Worm (Caenorhabditis elegans) whole organism, mixed stage, embryonic: Measurements from ENCODE around the gene F02C12.3.
A peak's percentile ranks its signal among the peaks of the same experiment; 100 is the strongest.

Source experiments
- M03D4.4 ChIP-seq: sonication (generic microtip); optimal IDR thresholded peaks from 2 replicates; lab custom pipeline; 2017; ENCODE audit warnings: mild to moderate bottlenecking, missing genetic modification characterization, missing compliant biosample characterization
- bed-3 ChIP-seq: fragments of 200-800 bp; sonication (Bioruptor generic); optimal IDR thresholded peaks from 3 replicates; lab custom pipeline; 2018; ENCODE audit warnings: mild to moderate bottlenecking, missing genetic modification characterization, moderate library complexity, missing compliant biosample characterization
- blmp-1 ChIP-seq: fragments of 150-350 bp; optimal IDR thresholded peaks from 2 replicates; lab custom pipeline; 2014; ENCODE audit warnings: missing biosample characterization, missing genetic modification characterization
- ceh-39 ChIP-seq: fragments of 150-350 bp; optimal IDR thresholded peaks from 2 replicates; lab custom pipeline; 2014; ENCODE audit warnings: missing biosample characterization, missing genetic modification characterization
- ceh-83 ChIP-seq: fragments of 200-800 bp; sonication (Bioruptor generic); optimal IDR thresholded peaks from 2 replicates; lab custom pipeline; 2018; ENCODE audit warnings: mild to moderate bottlenecking, missing genetic modification characterization, missing compliant biosample characterization
- cnd-1 ChIP-seq: fragments of 200-800 bp; sonication (Bioruptor generic); optimal IDR thresholded peaks from 2 replicates; lab custom pipeline; 2018; ENCODE audit warnings: mild to moderate bottlenecking, missing genetic modification characterization, missing compliant biosample characterization
- drap-1 ChIP-seq: fragments of 200-800 bp; sonication (Bioruptor generic); optimal IDR thresholded peaks from 3 replicates; lab custom pipeline; 2018; ENCODE audit warnings: mild to moderate bottlenecking, missing genetic modification characterization, missing compliant biosample characterization
- elt-1 ChIP-seq: sonication (generic microtip); optimal IDR thresholded peaks from 2 replicates; lab custom pipeline; 2017; ENCODE audit warnings: missing genetic modification characterization, mild to moderate bottlenecking, missing compliant biosample characterization, antibody characterized with exemption, moderate library complexity, borderline replicate concordance; ENCODE audit not compliant: insufficient read depth
- flh-1 ChIP-seq: fragments of 200-800 bp; sonication (Bioruptor generic); optimal IDR thresholded peaks from 2 replicates; lab custom pipeline; 2018; ENCODE audit warnings: mild to moderate bottlenecking, missing genetic modification characterization, moderate library complexity, missing compliant biosample characterization
- ham-2 ChIP-seq: fragments of 200-800 bp; sonication (Bioruptor generic); optimal IDR thresholded peaks from 2 replicates; lab custom pipeline; 2018; ENCODE audit warnings: mild to moderate bottlenecking, missing genetic modification characterization, missing compliant biosample characterization
- hlh-1 ChIP-seq: fragments of 150-350 bp; optimal IDR thresholded peaks from 2 replicates; lab custom pipeline; 2014; ENCODE audit warnings: missing biosample characterization, missing genetic modification reagents, missing genetic modification characterization
- lin-13 ChIP-seq: fragments of 150-350 bp; optimal IDR thresholded peaks from 2 replicates; lab custom pipeline; 2014; ENCODE audit warnings: missing biosample characterization, missing genetic modification characterization
- mab-5 ChIP-seq: fragments of 150-350 bp; optimal IDR thresholded peaks from 2 replicates; lab custom pipeline; 2014; ENCODE audit warnings: missing biosample characterization, missing genetic modification characterization
- mep-1 ChIP-seq: fragments of 150-350 bp; optimal IDR thresholded peaks from 2 replicates; lab custom pipeline; 2017; ENCODE audit warnings: missing biosample characterization, missing genetic modification reagents, missing genetic modification characterization, inconsistent platforms
- mls-2 ChIP-seq: sonication (generic microtip); optimal IDR thresholded peaks from 2 replicates; lab custom pipeline; 2016; ENCODE audit warnings: mild to moderate bottlenecking, missing genetic modification characterization, moderate library complexity, missing compliant biosample characterization
- nhr-12 ChIP-seq: fragments of 150-350 bp; optimal IDR thresholded peaks from 2 replicates; lab custom pipeline; 2014; ENCODE audit warnings: missing biosample characterization, missing genetic modification characterization
- nhr-2 ChIP-seq: fragments of 150-350 bp; optimal IDR thresholded peaks from 2 replicates; lab custom pipeline; 2014; ENCODE audit warnings: missing biosample characterization, missing genetic modification characterization
- nhr-237 ChIP-seq: fragments of 150-350 bp; optimal IDR thresholded peaks from 2 replicates; lab custom pipeline; 2014; ENCODE audit warnings: missing biosample characterization, missing genetic modification characterization
- nhr-28 ChIP-seq: fragments of 150-350 bp; optimal IDR thresholded peaks from 2 replicates; lab custom pipeline; 2014; ENCODE audit warnings: missing biosample characterization, missing genetic modification characterization
- nhr-76 ChIP-seq: sonication (generic microtip); optimal IDR thresholded peaks from 2 replicates; lab custom pipeline; 2017; ENCODE audit warnings: missing biosample characterization, missing genetic modification characterization
- pha-4 ChIP-seq: fragments of 150-350 bp; optimal IDR thresholded peaks from 2 replicates; lab custom pipeline; 2018; ENCODE audit warnings: missing biosample characterization, missing genetic modification reagents, missing genetic modification characterization
- sem-2 ChIP-seq: fragments of 200-800 bp; sonication (Bioruptor generic); optimal IDR thresholded peaks from 2 replicates; lab custom pipeline; 2018; ENCODE audit warnings: mild to moderate bottlenecking, missing genetic modification characterization, missing compliant biosample characterization
- snpc-4 ChIP-seq: fragments of 150-350 bp; optimal IDR thresholded peaks from 2 replicates; lab custom pipeline; 2014; ENCODE audit warnings: missing biosample characterization, missing genetic modification characterization
- sptf-1 ChIP-seq: sonication (generic microtip); optimal IDR thresholded peaks from 2 replicates; lab custom pipeline; 2017; ENCODE audit warnings: mild to moderate bottlenecking, missing genetic modification characterization, moderate library complexity, missing compliant biosample characterization
- tbx-8 ChIP-seq: fragments of 200-800 bp; sonication (Bioruptor generic); optimal IDR thresholded peaks from 2 replicates; lab custom pipeline; 2018; ENCODE audit warnings: mild to moderate bottlenecking, missing genetic modification characterization, moderate library complexity, missing compliant biosample characterization
- unc-120 ChIP-seq: sonication (generic microtip); optimal IDR thresholded peaks from 2 replicates; lab custom pipeline; 2017; ENCODE audit warnings: missing genetic modification characterization, missing compliant biosample characterization; ENCODE audit not compliant: poor library complexity, severe bottlenecking
- unc-39 ChIP-seq: fragments of 150-350 bp; optimal IDR thresholded peaks from 2 replicates; lab custom pipeline; 2014; ENCODE audit warnings: missing biosample characterization, missing genetic modification characterization
- unc-62 ChIP-seq: fragments of 150-350 bp; optimal IDR thresholded peaks from 2 replicates; lab custom pipeline; 2014; ENCODE audit warnings: missing biosample characterization, missing genetic modification reagents, missing genetic modification characterization
- zip-8 ChIP-seq: fragments of 150-350 bp; optimal IDR thresholded peaks from 2 replicates; lab custom pipeline; 2014; ENCODE audit warnings: missing biosample characterization, missing genetic modification characterization
- ztf-11 ChIP-seq: fragments of 150-350 bp; optimal IDR thresholded peaks from 2 replicates; lab custom pipeline; 2014; ENCODE audit warnings: missing biosample characterization, missing genetic modification characterization

The F02C12.3 gene

ce11 chrX:13353530-13353929 is 43.2 kb upstream of the F02C12.3 start:
- TF ChIP-seq pha-4 = peak; percentile 18
- TF ChIP-seq sptf-1 (tag; lab: Kevin White, UChicago) = no peak

ce11 chrX:13354672-13355407 is 41.9 kb upstream of the F02C12.3 start:
- no peak for TF ChIP-seq zip-8 (tag; lab: Kevin White, UChicago)
- TF ChIP-seq ceh-83 (GFP tag; lab: Kevin White, UChicago) = no peak
- no peak for TF ChIP-seq cnd-1 (tag; lab: Kevin White, UChicago)
- no peak for TF ChIP-seq elt-1
- no peak for TF ChIP-seq sem-2 (GFP tag; lab: Kevin White, UChicago)
- no peak for TF ChIP-seq nhr-2 (tag; lab: Kevin White, UChicago)
- no peak for TF ChIP-seq hlh-1 (tag; lab: Kevin White, UChicago)

ce11 chrX:13356469-13356868 is 40.3 kb upstream of the F02C12.3 start:
- no peak for TF ChIP-seq bed-3 (GFP tag; lab: Kevin White, UChicago)
- no peak for TF ChIP-seq unc-39 (tag; lab: Kevin White, UChicago)
- no peak for TF ChIP-seq nhr-2 (tag; lab: Kevin White, UChicago)
- TF ChIP-seq mls-2 = no peak
- no peak for TF ChIP-seq sem-2 (GFP tag; lab: Kevin White, UChicago)
- TF ChIP-seq tbx-8 (GFP tag; lab: Kevin White, UChicago) = no peak

- no peak for TF ChIP-seq mab-5 (tag; lab: Kevin White, UChicago)
- no peak for TF ChIP-seq nhr-12 (tag; lab: Kevin White, UChicago)
- no peak for TF ChIP-seq mep-1
- no peak for TF ChIP-seq M03D4.4 (tag; lab: Kevin White, UChicago)
Measured at ce11 chrX:13357673-13358072, 39.1 kb upstream of the F02C12.3 start.

ce11 chrX:13358573-13358972 is 38.2 kb upstream of the F02C12.3 start:
- TF ChIP-seq blmp-1 (tag; lab: Kevin White, UChicago) = peak; percentile 3
- TF ChIP-seq M03D4.4 (tag; lab: Kevin White, UChicago) = no peak
- TF ChIP-seq lin-13 (tag; lab: Kevin White, UChicago) = no peak
- TF ChIP-seq ham-2 (GFP tag; lab: Kevin White, UChicago) = peak; percentile 14
- TF ChIP-seq nhr-2 (tag; lab: Kevin White, UChicago) = no peak
- TF ChIP-seq ceh-39 (tag; lab: Kevin White, UChicago) = no peak
- TF ChIP-seq nhr-12 (tag; lab: Kevin White, UChicago) = no peak
- TF ChIP-seq, all 35 proteins: peak for 2

ce11 chrX:13359800-13360199 is 37.0 kb upstream of the F02C12.3 start:
- no peak for TF ChIP-seq unc-62 (GFP tag; lab: Kevin White, UChicago)
- peak; percentile 17 for TF ChIP-seq nhr-2 (tag; lab: Kevin White, UChicago)

- no peak for TF ChIP-seq mab-5 (tag; lab: Kevin White, UChicago)
- no peak for TF ChIP-seq flh-1 (GFP tag; lab: Kevin White, UChicago)
- TF ChIP-seq ceh-39 (tag; lab: Kevin White, UChicago) = no peak
- no peak for TF ChIP-seq ceh-83 (GFP tag; lab: Kevin White, UChicago)
- no peak for TF ChIP-seq nhr-76 (tag; lab: Kevin White, UChicago)
- TF ChIP-seq snpc-4 = no peak
- TF ChIP-seq unc-120 (tag; lab: Kevin White, UChicago) = no peak
- TF ChIP-seq nhr-12 (tag; lab: Kevin White, UChicago) = no peak
- no peak for TF ChIP-seq unc-62 (GFP tag; lab: Kevin White, UChicago)
- no peak for TF ChIP-seq nhr-2 (tag; lab: Kevin White, UChicago)
- TF ChIP-seq pha-4 = no peak
- no peak for TF ChIP-seq sem-2 (GFP tag; lab: Kevin White, UChicago)
- TF ChIP-seq bed-3 (GFP tag; lab: Kevin White, UChicago) = no peak
- no peak for TF ChIP-seq ham-2 (GFP tag; lab: Kevin White, UChicago)
- TF ChIP-seq nhr-237 = no peak
- TF ChIP-seq elt-1 = no peak
- TF ChIP-seq lin-13 (tag; lab: Kevin White, UChicago) = no peak
- TF ChIP-seq nhr-28 (tag; lab: Kevin White, UChicago) = no peak
- no peak for TF ChIP-seq drap-1 (GFP tag; lab: Kevin White, UChicago)
- TF ChIP-seq ztf-11 (tag; lab: Kevin White, UChicago) = no peak
- TF ChIP-seq, all 35 proteins: peak for 0
Measured at ce11 chrX:13360632-13361031, 36.1 kb upstream of the F02C12.3 start.
